Fruit fly (Drosophila melanogaster): ENCODE data around the gene Gyc32E.

DNA sequence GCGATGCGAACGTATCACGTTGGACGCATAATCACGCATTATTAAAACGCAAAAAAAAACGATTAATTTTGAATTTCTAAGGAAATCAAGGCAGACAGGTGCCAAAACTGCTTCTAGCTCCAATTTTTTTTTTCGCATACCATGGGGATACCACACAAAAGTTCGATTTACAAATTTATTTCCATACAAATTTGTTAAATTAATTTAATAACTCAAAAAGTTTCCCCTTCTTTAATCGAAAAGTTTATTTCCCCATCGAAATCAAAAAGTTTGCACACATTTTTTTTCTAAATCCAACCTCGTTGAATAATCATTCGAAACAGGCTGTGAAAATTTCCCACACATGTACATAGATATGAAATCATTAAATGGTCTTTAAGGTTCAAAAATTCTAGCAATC lies 3.6 kb downstream of the Gyc32E start, which contains the start of gene CG31867:
- TF ChIP-seq CG7045 (GFP tag; optimal IDR thresholded peaks at IDR 0.05) (no peak), Crg-1 (GFP tag; optimal IDR thresholded peaks at IDR 0.05) (no peak), Mnt (GFP tag; optimal IDR thresholded peaks at IDR 0.05) (no peak)

All from whole organism, adult.